Worm (Caenorhabditis elegans): ENCODE results near the gene F47B8.10.

DNA sequence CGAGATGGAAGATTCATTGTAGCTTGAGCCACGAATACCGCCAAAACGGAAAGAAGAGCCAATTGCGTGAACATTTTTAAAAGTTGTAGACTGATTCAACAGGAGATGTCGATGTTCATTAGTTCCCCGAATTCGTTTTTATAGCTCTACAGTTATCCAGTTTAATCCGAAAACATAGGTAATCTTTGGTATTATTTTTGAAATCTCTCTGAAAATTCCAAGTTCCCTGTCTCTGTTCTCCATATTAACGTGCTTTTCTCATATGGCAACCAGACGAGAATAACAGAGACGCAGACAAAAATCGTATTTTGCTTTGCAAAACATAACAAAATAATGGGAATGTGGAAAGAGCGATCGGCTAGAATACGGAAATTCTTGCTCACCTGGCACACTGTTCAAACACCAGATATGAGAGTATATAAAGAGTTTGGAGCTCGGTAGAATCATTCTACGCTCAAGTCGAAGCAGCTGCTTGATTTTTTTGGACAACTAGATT is 42.2 kb upstream of the F47B8.10 start, which contains the start of the genes spig-3 and F14D7.12:
- no peak for TF ChIP-seq F13H6.1 (tag; optimal IDR thresholded peaks at IDR 0.05)
- no peak for TF ChIP-seq blmp-1 (tag; optimal IDR thresholded peaks at IDR 0.05; ENCODE audit: insufficient read depth)
- no peak for TF ChIP-seq lin-13 (GFP tag; optimal IDR thresholded peaks at IDR 0.05)
- TF ChIP-seq dmd-4 (tag; optimal IDR thresholded peaks at IDR 0.05): no peak
- TF ChIP-seq nhr-11 (tag; optimal IDR thresholded peaks at IDR 0.05): no peak
- no peak for TF ChIP-seq ceh-82 (tag; optimal IDR thresholded peaks at IDR 0.05)
- TF ChIP-seq unc-55 (GFP tag; optimal IDR thresholded peaks at IDR 0.05): no peak
- no peak for TF ChIP-seq skn-1 (tag; optimal IDR thresholded peaks at IDR 0.05)
